Worm (Caenorhabditis elegans) whole organism, L1 larva: ENCODE measurements around the gene trim-21.

Experiments used
- aly-2 ChIP-seq: fragments of 150-350 bp; optimal IDR thresholded peaks from 2 replicates; lab custom pipeline; 2014; ENCODE audit warnings: missing biosample characterization, missing genetic modification characterization
- ceh-82 ChIP-seq, 3 experiments: fragments of 150-350 bp in 1 of 3; sonication (generic microtip) in 2 of 3; optimal IDR thresholded peaks; 2 replicates each; lab custom pipeline; 2014 to 2017; ENCODE audit warnings: missing biosample characterization in 3 of 3, missing genetic modification characterization in 3 of 3
- efl-3 ChIP-seq: fragments of 200-800 bp; sonication (Bioruptor generic); optimal IDR thresholded peaks from 2 replicates; lab custom pipeline; 2018; ENCODE audit warnings: mild to moderate bottlenecking, missing genetic modification characterization, missing compliant biosample characterization
- egl-13 ChIP-seq: sonication (generic microtip); optimal IDR thresholded peaks from 2 replicates; lab custom pipeline; 2016; ENCODE audit warnings: missing genotype, missing genetic modification reagents, missing genetic modification characterization, missing compliant biosample characterization
- ets-5 ChIP-seq: fragments of 200-800 bp; sonication (Bioruptor generic); IDR thresholded peaks from 2 replicates; pipeline ENCODE4 v1.3.6; 2022; ENCODE audit warnings: missing genetic modification characterization, missing compliant biosample characterization
- fkh-10 ChIP-seq: sonication (generic microtip); optimal IDR thresholded peaks from 2 replicates; lab custom pipeline; 2017; ENCODE audit warnings: missing biosample characterization, missing genetic modification reagents, missing genetic modification characterization
- fos-1 ChIP-seq: fragments of 150-350 bp; optimal IDR thresholded peaks from 2 replicates; lab custom pipeline; 2014; ENCODE audit warnings: missing biosample characterization, missing genetic modification characterization
- lin-13 ChIP-seq: fragments of 150-350 bp; optimal IDR thresholded peaks from 2 replicates; lab custom pipeline; 2014; ENCODE audit warnings: missing biosample characterization, missing genetic modification reagents, missing genetic modification characterization
- nhr-11 ChIP-seq: fragments of 150-350 bp; optimal IDR thresholded peaks from 2 replicates; lab custom pipeline; 2014; ENCODE audit warnings: missing biosample characterization, missing genetic modification characterization
- nhr-237 ChIP-seq: fragments of 150-350 bp; optimal IDR thresholded peaks from 2 replicates; lab custom pipeline; 2014; ENCODE audit warnings: missing biosample characterization, missing genetic modification characterization
- nhr-71 ChIP-seq: sonication (generic microtip); optimal IDR thresholded peaks from 2 replicates; lab custom pipeline; 2016; ENCODE audit warnings: mild to moderate bottlenecking, missing genetic modification characterization, moderate library complexity, missing compliant biosample characterization

DNA sequence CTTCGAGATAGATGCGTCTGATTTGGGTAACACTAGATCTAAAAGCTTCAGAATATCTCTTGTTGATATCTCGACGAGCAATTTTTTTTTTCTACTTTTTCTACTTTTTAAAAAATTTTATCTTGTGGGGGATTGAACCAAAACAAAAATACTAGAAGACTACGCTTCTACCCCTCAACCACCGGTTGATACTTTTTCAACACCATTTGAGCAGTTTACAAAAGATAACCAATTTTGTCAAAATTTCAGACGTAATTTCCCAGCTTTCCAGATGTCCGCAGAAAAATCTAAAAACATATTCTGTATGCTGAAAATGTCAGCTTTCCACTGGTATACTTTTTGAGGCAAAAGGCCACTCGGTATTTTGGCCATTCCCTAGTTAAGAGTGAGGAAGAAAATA lies 8.1 kb downstream of the trim-21 start:
- TF ChIP-seq efl-3 (GFP tag; lab: Kevin White, UChicago) (no peak), egl-13 (tag; lab: Kevin White, UChicago) (no peak), nhr-71 (tag; lab: Kevin White, UChicago) (no peak), ets-5 (GFP tag; lab: Robert Waterston, UW) (no peak), fos-1 (tag; lab: Kevin White, UChicago) (no peak), nhr-11 (tag; lab: Kevin White, UChicago) (no peak), ceh-82 (tag; optimal IDR thresholded peaks at IDR 0.05; lab: Kevin White, UChicago) (no peak), fkh-10 (no peak), lin-13 (GFP tag; lab: Kevin White, UChicago) (no peak), aly-2 (tag; lab: Kevin White, UChicago) (no peak), nhr-237 (no peak)
